Worm (Caenorhabditis elegans): ENCODE measurements around the gene let-19.

let-19 gene

DNA sequence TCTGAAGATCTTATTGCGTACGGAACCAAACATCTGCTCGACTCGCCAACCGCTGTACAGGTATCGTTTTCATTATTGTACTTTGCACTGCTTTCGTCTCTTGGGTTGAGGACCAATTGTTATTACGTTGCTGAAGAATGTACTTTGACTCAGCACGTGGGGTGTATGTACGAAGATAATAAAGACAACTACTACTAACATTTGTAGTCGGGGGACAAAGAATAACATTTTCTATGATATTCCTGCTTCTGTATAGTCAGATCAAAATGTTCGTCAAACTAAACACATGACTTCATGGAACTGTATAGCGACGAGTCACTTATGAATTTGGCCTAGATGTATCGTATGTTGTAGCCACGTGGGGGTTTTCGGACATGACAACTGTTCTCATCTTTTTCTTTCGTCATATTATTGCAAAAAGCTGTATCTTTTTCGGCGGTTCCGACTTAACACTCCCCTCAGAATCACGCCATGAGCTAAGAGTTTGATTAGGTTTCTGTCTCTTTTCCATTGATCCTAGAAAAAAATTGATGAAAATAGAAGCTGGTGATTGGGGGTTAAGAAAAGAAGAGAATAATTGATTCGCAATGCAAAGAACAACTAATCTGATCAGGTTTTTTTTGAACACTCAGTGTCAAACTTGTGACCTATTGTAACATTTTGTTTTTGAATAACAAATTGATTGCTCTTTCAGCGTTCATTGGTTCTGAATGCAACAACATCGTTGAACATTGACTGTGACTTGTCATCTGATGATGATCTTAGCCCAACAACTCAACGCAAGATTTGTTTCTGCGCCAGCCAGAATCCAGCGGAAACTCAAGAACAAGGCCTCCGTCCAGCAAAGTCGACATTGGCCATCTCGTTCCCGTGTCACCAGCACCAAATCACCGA lies 26.0 kb upstream of the let-19 start (continued):
- no peak for TF ChIP-seq ces-1 (GFP tag; optimal IDR thresholded peaks at IDR 0.05)
- no peak for TF ChIP-seq tag-97 (GFP tag; IDR thresholded peaks at IDR 0.05)
- no peak for TF ChIP-seq arid-1 (GFP tag; conservative IDR thresholded peaks at IDR 0.05)
- peak; percentile 62 for TF ChIP-seq nhr-11 (tag; optimal IDR thresholded peaks at IDR 0.05)
- TF ChIP-seq ZK337.2 (GFP tag; IDR thresholded peaks at IDR 0.05): no peak
- no peak for TF ChIP-seq nhr-76 (tag; optimal IDR thresholded peaks at IDR 0.05)
- TF ChIP-seq spr-1 (tag; optimal IDR thresholded peaks at IDR 0.05): no peak
- no peak for TF ChIP-seq mes-2 (tag; optimal IDR thresholded peaks at IDR 0.05; ENCODE audit: poor library complexity, severe bottlenecking)
- TF ChIP-seq Y105C5A.15 (GFP tag; IDR thresholded peaks at IDR 0.05): no peak
- TF ChIP-seq lsy-2 (tag; optimal IDR thresholded peaks at IDR 0.05): peak in 1 of 2 experiments; percentile 3
- TF ChIP-seq mxl-3 (GFP tag; optimal IDR thresholded peaks at IDR 0.05): peak; percentile 40
- no peak for TF ChIP-seq lin-29 (GFP tag; IDR thresholded peaks at IDR 0.05)
- no peak for TF ChIP-seq ztf-7 (tag; optimal IDR thresholded peaks at IDR 0.05)
- no peak for TF ChIP-seq nhr-237 (tag; optimal IDR thresholded peaks at IDR 0.05)
- no peak for TF ChIP-seq zip-11 (GFP tag; IDR thresholded peaks at IDR 0.05)
- no peak for TF ChIP-seq nhr-111 (GFP tag; optimal IDR thresholded peaks at IDR 0.05)
- TF ChIP-seq pqm-1 (tag; optimal IDR thresholded peaks at IDR 0.05): no peak
- no peak for TF ChIP-seq F49E8.2 (tag; optimal IDR thresholded peaks at IDR 0.05; ENCODE audit: borderline replicate concordance)
- TF ChIP-seq attf-4 (tag; optimal IDR thresholded peaks at IDR 0.05): no peak
- TF ChIP-seq tra-1 (GFP tag; IDR thresholded peaks at IDR 0.05): no peak
- TF ChIP-seq ceh-28 (tag; optimal IDR thresholded peaks at IDR 0.05): no peak
- TF ChIP-seq snpc-1.2 (GFP tag; IDR thresholded peaks at IDR 0.05): no peak
- peak; percentile 22; the same call in 1 of the 2 replicates for TF ChIP-seq pha-4 (GFP tag; IDR thresholded peaks at IDR 0.05)
- TF ChIP-seq pha-4 (tag; optimal IDR thresholded peaks at IDR 0.05): no peak
- no peak for TF ChIP-seq F44E2.7 (GFP tag; IDR thresholded peaks at IDR 0.05)
- TF ChIP-seq aly-2 (tag; optimal IDR thresholded peaks at IDR 0.05): no peak
- TF ChIP-seq hif-1 (tag; optimal IDR thresholded peaks at IDR 0.05): peak in 1 of 2 experiments; percentile 14
- peak; percentile 30 for TF ChIP-seq dve-1 (tag; optimal IDR thresholded peaks at IDR 0.05; ENCODE audit: insufficient read depth)
- no peak for TF ChIP-seq F26F4.8 (GFP tag; conservative IDR thresholded peaks at IDR 0.05)
- TF ChIP-seq daf-12 (tag; optimal IDR thresholded peaks at IDR 0.05): no peak
- no peak for TF ChIP-seq hlh-11 (tag; optimal IDR thresholded peaks at IDR 0.05)
- 0 out of 2 replicates have a peak, but pooled peaks have one; percentile 12 for TF ChIP-seq nhr-42 (GFP tag; IDR thresholded peaks at IDR 0.05)
- no peak for TF ChIP-seq fos-1 (tag; optimal IDR thresholded peaks at IDR 0.05)
- no peak for TF ChIP-seq set-16 (GFP tag; IDR thresholded peaks at IDR 0.05)
- TF ChIP-seq zfp-3 (GFP tag; conservative IDR thresholded peaks at IDR 0.05): peak; percentile 67
- TF ChIP-seq ceh-82 (tag; optimal IDR thresholded peaks at IDR 0.05): no peak
- no peak for TF ChIP-seq egl-27 (tag; optimal IDR thresholded peaks at IDR 0.05)
- TF ChIP-seq lin-15B (tag; optimal IDR thresholded peaks at IDR 0.05): no peak
- no peak for TF ChIP-seq spr-3 (GFP tag; optimal IDR thresholded peaks at IDR 0.05)
- peak; percentile 14 for TF ChIP-seq nhr-77 (tag; optimal IDR thresholded peaks at IDR 0.05)
- no peak for TF ChIP-seq zfp-2 (tag; optimal IDR thresholded peaks at IDR 0.05)
- no peak for TF ChIP-seq ceh-20 (GFP tag; IDR thresholded peaks at IDR 0.05)
- TF ChIP-seq T26A8.4 (GFP tag; IDR thresholded peaks at IDR 0.05): peak; percentile 64
- TF ChIP-seq skn-1 (tag; optimal IDR thresholded peaks at IDR 0.05): no peak
- TF ChIP-seq mep-1 (tag; optimal IDR thresholded peaks at IDR 0.05): peak; percentile 11
- no peak for TF ChIP-seq nhr-6 (tag; optimal IDR thresholded peaks at IDR 0.05)
- TF ChIP-seq ceh-62 (tag; optimal IDR thresholded peaks at IDR 0.05): no peak
- no peak for TF ChIP-seq nhr-41 (GFP tag; IDR thresholded peaks at IDR 0.05)
- TF ChIP-seq jun-1 (tag; optimal IDR thresholded peaks at IDR 0.05): no peak
- TF ChIP-seq hlh-30 (tag; optimal IDR thresholded peaks at IDR 0.05; ENCODE audit: insufficient read depth): peak; percentile 26
- TF ChIP-seq ama-1 (optimal IDR thresholded peaks at IDR 0.05): peak; percentile 85

Data from whole organism, L4 larva.